Fruit fly (Drosophila melanogaster) whole organism: Measurements from ENCODE around the gene DNAlig4.

ENCODE experiments used
- CG8478 ChIP-seq: fragments of >200 bp; optimal IDR thresholded peaks from 2 replicates; lab custom pipeline; 2018; ENCODE audit warnings: inconsistent platforms
- pan ChIP-seq: fragments of >200 bp; optimal IDR thresholded peaks from 2 replicates; lab custom pipeline; 2017
- psq ChIP-seq: fragments of >200 bp; optimal IDR thresholded peaks from 2 replicates; lab custom pipeline; 2017

DNA sequence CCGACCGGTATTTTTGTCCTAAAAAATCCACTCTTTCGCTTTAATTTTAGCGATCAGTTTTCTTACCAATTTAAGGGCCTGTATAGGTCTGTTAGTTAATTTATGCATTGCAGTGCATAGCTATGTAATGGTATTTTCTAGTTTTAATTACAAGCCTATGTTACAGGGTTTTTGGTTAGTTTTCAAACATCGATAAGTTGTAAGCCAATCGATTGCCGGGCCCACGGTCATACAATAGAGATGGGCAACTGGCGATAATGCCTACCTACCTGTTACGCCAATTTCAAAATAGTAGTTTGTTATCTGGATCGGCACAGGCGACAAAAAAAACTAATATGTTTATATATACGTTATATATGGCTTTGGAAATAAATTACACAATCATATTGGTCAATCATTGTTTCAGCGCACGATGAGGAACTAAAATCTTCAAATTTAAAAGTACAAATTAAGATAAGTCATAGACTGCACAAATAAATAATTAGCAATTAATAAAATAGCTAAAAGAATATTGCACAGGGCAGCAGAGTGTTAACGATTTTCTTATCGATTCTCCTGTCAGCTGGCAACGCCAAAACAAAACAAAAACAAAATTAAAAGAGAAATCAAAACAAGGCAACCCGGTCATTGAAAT lies 51.1 kb downstream of the DNAlig4 start, which contains the start of the genes tth and Tango2:
- TF ChIP-seq CG8478 (lab: Kevin White, UChicago) (no peak), pan (lab: Kevin White, UChicago) (no peak), psq (lab: Kevin White, UChicago) (no peak)
